Fruit fly (Drosophila melanogaster) whole organism, embryonic: ENCODE data around the gene CG13124.

Experiments
- Abd-B ChIP-seq: fragments of 200-800 bp; sonication (Bioruptor generic); optimal IDR thresholded peaks from 2 replicates; lab custom pipeline; 2018; ENCODE audit warnings: missing biosample characterization, mild to moderate bottlenecking, missing genetic modification characterization, moderate library complexity
- Adf1 ChIP-seq: fragments of 200-800 bp; sonication (Bioruptor generic); IDR thresholded peaks from 2 replicates; pipeline ENCODE4 v1.3.6; 2022; ENCODE audit warnings: missing biosample characterization, missing genetic modification characterization
- CG12071 ChIP-seq: fragments of 200-800 bp; sonication (Bioruptor generic); optimal IDR thresholded peaks from 3 replicates; lab custom pipeline; 2018; ENCODE audit warnings: missing biosample characterization, mild to moderate bottlenecking, missing genetic modification characterization
- CG1233 ChIP-seq: fragments of 200-800 bp; sonication (Bioruptor generic); optimal IDR thresholded peaks from 4 replicates; lab custom pipeline; 2018; ENCODE audit warnings: missing biosample characterization, mild to moderate bottlenecking, missing genetic modification characterization
- CG16863 ChIP-seq: fragments of 200-800 bp; sonication (Bioruptor generic); optimal IDR thresholded peaks from 3 replicates; lab custom pipeline; 2016; ENCODE audit warnings: missing biosample characterization, missing genetic modification characterization
- CG17385 ChIP-seq: fragments of 200-800 bp; sonication (Bioruptor generic); optimal IDR thresholded peaks from 3 replicates; lab custom pipeline; 2018; ENCODE audit warnings: missing biosample characterization, mild to moderate bottlenecking, missing genetic modification characterization
- CG17802 ChIP-seq: fragments of 200-800 bp; sonication (Bioruptor generic); optimal IDR thresholded peaks from 2 replicates; lab custom pipeline; 2018; ENCODE audit warnings: missing biosample characterization, mild to moderate bottlenecking, missing genetic modification characterization, moderate library complexity
- CG17829 ChIP-seq: fragments of 200-800 bp; optimal IDR thresholded peaks from 2 replicates; lab custom pipeline; 2019; ENCODE audit warnings: missing biosample characterization, mild to moderate bottlenecking, missing genetic modification characterization, moderate library complexity
- CG17912 ChIP-seq: fragments of 200-800 bp; sonication (Bioruptor generic); optimal IDR thresholded peaks from 2 replicates; lab custom pipeline; 2018; ENCODE audit warnings: missing biosample characterization, mild to moderate bottlenecking, missing genetic modification characterization
- CG2875 ChIP-seq: fragments of 200-800 bp; sonication (Bioruptor generic); optimal IDR thresholded peaks from 2 replicates; lab custom pipeline; 2017; ENCODE audit warnings: missing biosample characterization, mild to moderate bottlenecking, missing genetic modification characterization, missing genetic modification reagents
- CG31388 ChIP-seq: fragments of 200-800 bp; sonication (Bioruptor generic); optimal IDR thresholded peaks from 2 replicates; lab custom pipeline; 2016; ENCODE audit warnings: missing biosample characterization, missing genetic modification characterization
- CG3407 ChIP-seq: fragments of 200-800 bp; sonication (Bioruptor generic); optimal IDR thresholded peaks from 2 replicates; lab custom pipeline; 2018; ENCODE audit warnings: missing biosample characterization, mild to moderate bottlenecking, missing genetic modification characterization
- CG4854 ChIP-seq: fragments of 200-800 bp; sonication (Bioruptor generic); optimal IDR thresholded peaks from 2 replicates; lab custom pipeline; 2016; ENCODE audit warnings: missing biosample characterization, missing genetic modification characterization, inconsistent platforms
- CG6689 ChIP-seq: fragments of 200-800 bp; sonication (Bioruptor generic); IDR thresholded peaks from 2 replicates; pipeline ENCODE4 v1.3.6; 2022; ENCODE audit warnings: missing biosample characterization, missing genetic modification characterization
- CG8281 ChIP-seq: fragments of 200-800 bp; sonication (Bioruptor generic); optimal IDR thresholded peaks from 2 replicates; lab custom pipeline; 2018; ENCODE audit warnings: missing biosample characterization, mild to moderate bottlenecking, missing genetic modification characterization, moderate library complexity
- CG8290 ChIP-seq, 3 experiments: fragments of 200-800 bp; sonication (Bioruptor generic); optimal IDR thresholded peaks; 2 replicates each; lab custom pipeline; 2016 to 2019; ENCODE audit warnings: missing biosample characterization in 3 of 3, missing genetic modification characterization in 3 of 3, mild to moderate bottlenecking in 2 of 3, moderate library complexity in 1 of 3
- Camta ChIP-seq: fragments of 200-800 bp; sonication (Bioruptor generic); optimal IDR thresholded peaks from 2 replicates; lab custom pipeline; 2016; ENCODE audit warnings: missing biosample characterization, missing genetic modification characterization
- Dad ChIP-seq: fragments of 200-800 bp; sonication (Bioruptor generic); optimal IDR thresholded peaks from 3 replicates; lab custom pipeline; 2016; ENCODE audit warnings: missing biosample characterization, missing genetic modification characterization
- Dek ChIP-seq: fragments of 200-800 bp; sonication (Bioruptor generic); optimal IDR thresholded peaks from 3 replicates; lab custom pipeline; 2019; ENCODE audit warnings: missing biosample characterization, mild to moderate bottlenecking, missing genetic modification characterization, moderate library complexity
- Drgx ChIP-seq: fragments of 200-800 bp; sonication (Bioruptor generic); IDR thresholded peaks from 2 replicates; pipeline ENCODE4 v1.3.6; 2022; ENCODE audit warnings: missing biosample characterization, missing genetic modification characterization
- H15 ChIP-seq: fragments of 200-800 bp; sonication (Bioruptor generic); IDR thresholded peaks from 3 replicates; pipeline ENCODE4 v1.3.6; 2022; ENCODE audit warnings: missing biosample characterization, missing genetic modification characterization
- Hmr ChIP-seq: fragments of 200-800 bp; sonication (Bioruptor generic); optimal IDR thresholded peaks from 3 replicates; lab custom pipeline; 2017; ENCODE audit warnings: mild to moderate bottlenecking, missing biosample characterization, missing genetic modification reagents, missing genetic modification characterization
- Hmx ChIP-seq: fragments of 200-800 bp; sonication (Bioruptor generic); optimal IDR thresholded peaks from 2 replicates; lab custom pipeline; 2016; ENCODE audit warnings: missing biosample characterization, missing genetic modification characterization
- MESR4 ChIP-seq: fragments of 200-800 bp; sonication (Bioruptor generic); optimal IDR thresholded peaks from 2 replicates; lab custom pipeline; 2018; ENCODE audit warnings: missing biosample characterization, mild to moderate bottlenecking, missing genetic modification characterization, moderate library complexity
- NC2β ChIP-seq: fragments of 200-800 bp; sonication (Bioruptor generic); optimal IDR thresholded peaks from 2 replicates; lab custom pipeline; 2016; ENCODE audit warnings: missing biosample characterization, missing genetic modification characterization
- NFAT ChIP-seq: fragments of 200-800 bp; sonication (Bioruptor generic); IDR thresholded peaks from 2 replicates; pipeline ENCODE4 v1.3.6; 2022; ENCODE audit warnings: missing biosample characterization, missing genetic modification characterization
- Poxn ChIP-seq: fragments of 200-800 bp; sonication (Bioruptor generic); IDR thresholded peaks from 2 replicates; pipeline ENCODE4 v1.3.6; 2022; ENCODE audit warnings: missing biosample characterization, missing genetic modification characterization
- Scr ChIP-seq: fragments of 200-800 bp; sonication (Bioruptor generic); IDR thresholded peaks from 2 replicates; pipeline ENCODE4 v1.3.6; 2022; ENCODE audit warnings: missing biosample characterization, missing genetic modification characterization; ENCODE audit not compliant: partially characterized antibody
- ab ChIP-seq: fragments of 200-800 bp; sonication (Bioruptor generic); optimal IDR thresholded peaks from 2 replicates; lab custom pipeline; 2016; ENCODE audit warnings: missing biosample characterization, missing genetic modification characterization
- ap ChIP-seq: fragments of 200-800 bp; sonication (Bioruptor generic); IDR thresholded peaks from 2 replicates; pipeline ENCODE4 v1.3.6; 2022; ENCODE audit warnings: missing biosample characterization, missing genetic modification characterization
- bbx ChIP-seq: fragments of 200-800 bp; sonication (Bioruptor generic); IDR thresholded peaks from 2 replicates; pipeline ENCODE4 v1.3.6; 2022; ENCODE audit warnings: missing biosample characterization, missing genetic modification characterization; ENCODE audit not compliant: partially characterized antibody
- btn ChIP-seq: fragments of 200-800 bp; sonication (Bioruptor generic); optimal IDR thresholded peaks from 2 replicates; lab custom pipeline; 2016; ENCODE audit warnings: missing biosample characterization, missing genetic modification characterization
- cg ChIP-seq: fragments of 200-800 bp; sonication (Bioruptor generic); optimal IDR thresholded peaks from 3 replicates; lab custom pipeline; 2019; ENCODE audit warnings: missing biosample characterization, mild to moderate bottlenecking, missing genetic modification characterization, moderate library complexity
- crc ChIP-seq: fragments of 200-800 bp; sonication (Bioruptor generic); optimal IDR thresholded peaks from 2 replicates; lab custom pipeline; 2016; ENCODE audit warnings: missing biosample characterization, missing genetic modification characterization
- dm ChIP-seq: fragments of 200-800 bp; sonication (Bioruptor generic); optimal IDR thresholded peaks from 3 replicates; lab custom pipeline; 2016; ENCODE audit warnings: missing biosample characterization, missing genetic modification characterization
- ems ChIP-seq: fragments of 200-800 bp; sonication (Bioruptor generic); optimal IDR thresholded peaks from 3 replicates; lab custom pipeline; 2016; ENCODE audit warnings: missing biosample characterization, missing genetic modification characterization
- h ChIP-seq: fragments of >200 bp; optimal IDR thresholded peaks from 2 replicates; lab custom pipeline; 2017
- knrl ChIP-seq: fragments of 200-800 bp; sonication (Bioruptor generic); IDR thresholded peaks from 3 replicates; pipeline ENCODE4 v1.3.6; 2022; ENCODE audit warnings: missing biosample characterization, missing genetic modification characterization; ENCODE audit not compliant: partially characterized antibody
- lilli ChIP-seq: fragments of 200-800 bp; sonication (Bioruptor generic); optimal IDR thresholded peaks from 3 replicates; lab custom pipeline; 2016; ENCODE audit warnings: missing biosample characterization, missing genetic modification characterization
- nmo ChIP-seq: fragments of 200-800 bp; sonication (Bioruptor generic); optimal IDR thresholded peaks from 2 replicates; lab custom pipeline; 2018; ENCODE audit warnings: missing biosample characterization, mild to moderate bottlenecking, missing genetic modification characterization, moderate library complexity
- onecut ChIP-seq: fragments of 200-800 bp; sonication (Bioruptor generic); IDR thresholded peaks from 2 replicates; pipeline ENCODE4 v1.3.6; 2022; ENCODE audit warnings: missing biosample characterization, missing genetic modification characterization
- peb ChIP-seq: fragments of 200-800 bp; sonication (Bioruptor generic); IDR thresholded peaks from 2 replicates; pipeline ENCODE4 v1.3.6; 2022; ENCODE audit warnings: missing biosample characterization, missing genetic modification characterization
- ro ChIP-seq: fragments of 200-800 bp; sonication (Bioruptor generic); IDR thresholded peaks from 2 replicates; pipeline ENCODE4 v1.3.6; 2022; ENCODE audit warnings: missing biosample characterization, missing genetic modification characterization
- scrt ChIP-seq: fragments of 200-800 bp; sonication (Bioruptor generic); optimal IDR thresholded peaks from 2 replicates; lab custom pipeline; 2018; ENCODE audit warnings: missing biosample characterization, mild to moderate bottlenecking, missing genetic modification characterization, moderate library complexity
- sisA ChIP-seq: fragments of 200-800 bp; sonication (Bioruptor generic); IDR thresholded peaks from 2 replicates; pipeline ENCODE4 v1.3.6; 2022; ENCODE audit warnings: missing biosample characterization, missing genetic modification characterization
- slou ChIP-seq: fragments of 200-800 bp; sonication (Bioruptor generic); optimal IDR thresholded peaks from 3 replicates; lab custom pipeline; 2016; ENCODE audit warnings: missing biosample characterization, missing genetic modification characterization
- stwl ChIP-seq: fragments of 200-800 bp; sonication (Bioruptor generic); optimal IDR thresholded peaks from 3 replicates; lab custom pipeline; 2018; ENCODE audit warnings: missing biosample characterization, mild to moderate bottlenecking, missing genetic modification characterization, moderate library complexity
- tin ChIP-seq: fragments of 200-800 bp; sonication (Bioruptor generic); optimal IDR thresholded peaks from 3 replicates; lab custom pipeline; 2016; ENCODE audit warnings: missing biosample characterization, missing genetic modification characterization
- trem ChIP-seq: fragments of 200-800 bp; optimal IDR thresholded peaks from 3 replicates; lab custom pipeline; 2019; ENCODE audit warnings: missing biosample characterization, mild to moderate bottlenecking, missing genetic modification characterization, moderate library complexity
- wor ChIP-seq: fragments of 200-800 bp; sonication (Bioruptor generic); IDR thresholded peaks from 2 replicates; pipeline ENCODE4 v1.3.6; 2022; ENCODE audit warnings: missing biosample characterization, missing genetic modification characterization
- zfh1 ChIP-seq: fragments of 200-800 bp; sonication (Bioruptor generic); IDR thresholded peaks from 3 replicates; pipeline ENCODE4 v1.3.6; 2022; ENCODE audit warnings: missing biosample characterization, missing genetic modification characterization

CG13124 gene

dm6 chr2L:9894871-9895364 lies 13.5 kb downstream of the CG13124 start, which contains the start of gene Bka (continued):
- TF ChIP-seq Poxn (GFP tag; lab: Robert Waterston, UW) (no peak), Drgx (GFP tag; lab: Robert Waterston, UW) (no peak), stwl (tag; lab: Kevin White, UChicago) (peak; percentile 71), btn (no peak), CG31388 (GFP tag; lab: Kevin White, UChicago) (no peak), lilli (GFP tag; lab: Kevin White, UChicago) (peak; percentile 44), ab (no peak), zfh1 (GFP tag; lab: Robert Waterston, UW) (no peak), Scr (GFP tag; lab: Robert Waterston, UW) (peak; percentile 99), NC2β (GFP tag; lab: Kevin White, UChicago) (peak; percentile 55), ro (GFP tag; lab: Robert Waterston, UW) (no peak), tin (GFP tag; lab: Kevin White, UChicago) (no peak), CG8281 (tag; lab: Kevin White, UChicago) (no peak), Adf1 (GFP tag; lab: Robert Waterston, UW) (peak; percentile 10; the same call in 1 of the 2 replicates), CG17912 (GFP tag; lab: Kevin White, UChicago) (no peak), CG16863 (GFP tag; lab: Kevin White, UChicago) (no peak), crc (GFP tag; lab: Kevin White, UChicago) (no peak), CG3407 (GFP tag; lab: Kevin White, UChicago) (peak; percentile 42), wor (GFP tag; lab: Robert Waterston, UW) (no peak), CG17802 (tag; lab: Kevin White, UChicago) (no peak), ems (GFP tag; lab: Kevin White, UChicago) (peak; percentile 17), peb (GFP tag; lab: Robert Waterston, UW) (no peak), CG2875 (GFP tag; lab: Kevin White, UChicago) (peak; percentile 8), knrl (peak; percentile 99), CG12071 (no peak), H15 (no peak), ap (GFP tag; lab: Robert Waterston, UW) (no peak), h (lab: Kevin White, UChicago) (no peak), Abd-B (GFP tag; lab: Kevin White, UChicago) (no peak), CG17829 (tag; lab: Kevin White, UChicago) (peak; percentile 73), scrt (GFP tag; lab: Kevin White, UChicago) (peak; percentile 50), Hmr (GFP tag; lab: Kevin White, UChicago) (peak; percentile 77), sisA (GFP tag; lab: Robert Waterston, UW) (no peak), CG6689 (no peak), Dad (GFP tag; lab: Kevin White, UChicago) (peak; percentile 25), Camta (no peak), NFAT (GFP tag; lab: Robert Waterston, UW) (peak; percentile 69; the same call in 1 of the 2 replicates), bbx (GFP tag; lab: Robert Waterston, UW) (peak; percentile 95), trem (tag; lab: Kevin White, UChicago) (peak; percentile 92), Hmx (GFP tag; lab: Kevin White, UChicago) (no peak), CG1233 (GFP tag; lab: Kevin White, UChicago) (peak; percentile 64), CG8290 (GFP tag; optimal IDR thresholded peaks at IDR 0.05; lab: Kevin White, UChicago) (peak; percentile 75), CG8290 (tag; optimal IDR thresholded peaks at IDR 0.05; lab: Kevin White, UChicago) (peak; percentile 56 to 66), dm (GFP tag; lab: Kevin White, UChicago) (peak; percentile 91), CG4854 (peak; percentile 29), MESR4 (GFP tag; lab: Kevin White, UChicago) (peak; percentile 96), slou (GFP tag; lab: Kevin White, UChicago) (no peak), Dek (tag; lab: Kevin White, UChicago) (peak; percentile 39), onecut (GFP tag; lab: Robert Waterston, UW) (peak; percentile 34; the same call in 1 of the 2 replicates), nmo (GFP tag; lab: Kevin White, UChicago) (peak; percentile 74), CG17385 (GFP tag; lab: Kevin White, UChicago) (peak; percentile 79), cg (GFP tag; lab: Kevin White, UChicago) (no peak)
